Fruit fly (Drosophila melanogaster): ENCODE data around the gene CG15814.

Gene CG15814

DNA sequence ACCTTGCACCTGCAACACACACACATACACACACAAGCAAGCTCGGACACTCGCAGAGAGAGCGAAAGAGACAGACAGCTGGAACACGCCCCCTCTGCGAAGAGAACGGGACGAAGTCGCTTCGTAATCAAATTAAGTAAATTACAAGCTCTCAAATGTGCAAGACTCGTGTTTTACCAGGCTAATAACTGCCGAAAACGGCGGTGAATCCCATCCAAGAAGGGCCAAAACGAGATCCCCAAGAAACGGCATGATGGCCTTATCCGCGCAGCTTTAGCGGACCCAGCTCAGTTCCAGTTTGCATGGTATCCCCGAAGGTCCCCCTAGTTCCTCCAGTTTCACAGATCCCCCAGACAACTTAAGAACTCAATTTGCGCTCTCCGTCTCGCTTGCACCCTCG is 46.1 kb downstream of the CG15814 start:
- TF ChIP-seq CG34367 (tag; optimal IDR thresholded peaks at IDR 0.05) (no peak), CG32121 (GFP tag; IDR thresholded peaks at IDR 0.05) (no peak), CG17806 (tag; optimal IDR thresholded peaks at IDR 0.05) (no peak), CG13204 (GFP tag; optimal IDR thresholded peaks at IDR 0.05) (no peak), Ets98B (GFP tag; IDR thresholded peaks at IDR 0.05) (no peak), CG4496 (GFP tag; IDR thresholded peaks at IDR 0.05) (no peak), Pif1A (GFP tag; optimal IDR thresholded peaks at IDR 0.05) (no peak), gl (tag; optimal IDR thresholded peaks at IDR 0.05) (no peak), Pif1B (GFP tag; optimal IDR thresholded peaks at IDR 0.05) (no peak), CG14655 (GFP tag; optimal IDR thresholded peaks at IDR 0.05) (no peak), CG8159 (tag; optimal IDR thresholded peaks at IDR 0.05) (no peak), CG15710 (tag; optimal IDR thresholded peaks at IDR 0.05) (no peak)

DNA sequence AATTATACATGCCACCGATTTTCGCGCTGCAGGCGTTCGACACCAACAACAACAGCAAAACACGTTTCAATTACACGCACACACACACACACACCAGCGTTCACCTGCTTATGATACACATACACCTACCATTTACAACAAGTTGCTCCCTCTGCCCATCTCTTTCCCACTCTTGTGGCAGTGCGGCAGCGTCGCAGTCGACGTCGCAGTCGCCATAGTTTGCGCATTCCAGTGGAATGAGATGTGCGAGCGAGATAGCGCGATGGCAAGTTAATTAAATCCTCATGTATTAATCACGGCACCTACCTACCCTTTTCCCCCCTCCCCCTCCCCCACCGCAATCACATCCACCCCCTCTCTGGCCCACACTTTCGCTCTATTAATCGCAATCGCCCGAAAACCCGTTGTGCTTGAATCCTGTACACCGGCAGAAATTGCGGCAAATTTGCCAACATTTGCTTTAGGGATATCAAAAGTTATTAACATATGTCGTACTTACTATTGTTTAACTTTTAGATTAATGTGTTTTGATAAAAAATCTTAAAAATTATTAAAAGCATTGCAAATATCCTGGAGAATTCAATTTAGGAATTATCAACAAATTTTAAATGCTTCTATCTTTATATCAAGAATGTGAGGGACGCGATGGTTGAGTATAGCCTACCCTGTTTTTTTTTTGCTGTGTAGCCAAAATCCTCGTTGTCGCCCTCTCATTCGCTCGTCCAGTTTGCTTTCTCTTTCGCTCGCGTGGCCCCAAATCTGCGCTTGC is 47.6 kb downstream of the CG15814 start:
- TF ChIP-seq Pif1A (GFP tag; optimal IDR thresholded peaks at IDR 0.05), result peak; percentile 67
- TF ChIP-seq Pif1B (GFP tag; optimal IDR thresholded peaks at IDR 0.05), result peak; percentile 53
- 0 out of 2 replicates have a peak, but pooled peaks have one; percentile 12 for TF ChIP-seq rn (GFP tag; IDR thresholded peaks at IDR 0.05)
- TF ChIP-seq Snoo (tag; optimal IDR thresholded peaks at IDR 0.05), result peak; percentile 75
- no peak for TF ChIP-seq fd96Ca (GFP tag; IDR thresholded peaks at IDR 0.05)
- peak; percentile 80 for TF ChIP-seq CG15710 (tag; optimal IDR thresholded peaks at IDR 0.05)
- no peak for TF ChIP-seq CG13204 (GFP tag; optimal IDR thresholded peaks at IDR 0.05)
- peak; percentile 78 for TF ChIP-seq CG14655 (GFP tag; optimal IDR thresholded peaks at IDR 0.05)
- TF ChIP-seq Ets98B (GFP tag; IDR thresholded peaks at IDR 0.05), result no peak
- no peak for TF ChIP-seq CG32121 (GFP tag; IDR thresholded peaks at IDR 0.05)
- peak; percentile 79 for TF ChIP-seq CG9948 (tag; optimal IDR thresholded peaks at IDR 0.05)
- peak; percentile 70 for TF ChIP-seq CG8301 (tag; optimal IDR thresholded peaks at IDR 0.05)
- TF ChIP-seq gl (tag; optimal IDR thresholded peaks at IDR 0.05), result no peak
- TF ChIP-seq CG34367 (tag; optimal IDR thresholded peaks at IDR 0.05), result peak; percentile 64
- TF ChIP-seq CG12605 (GFP tag; IDR thresholded peaks at IDR 0.05), result no peak
- no peak for TF ChIP-seq EcR (GFP tag; optimal IDR thresholded peaks at IDR 0.05)
- peak; percentile 85 for TF ChIP-seq CG8159 (tag; optimal IDR thresholded peaks at IDR 0.05)
- no peak for TF ChIP-seq CG10348 (GFP tag; IDR thresholded peaks at IDR 0.05)
- peak; percentile 54 for TF ChIP-seq D1 (tag; optimal IDR thresholded peaks at IDR 0.05)
- TF ChIP-seq CG17806 (tag; optimal IDR thresholded peaks at IDR 0.05), result peak; percentile 66
- 0 out of 3 replicates have a peak, but pooled peaks have one; percentile 13 for TF ChIP-seq CG4496 (GFP tag; IDR thresholded peaks at IDR 0.05)

DNA sequence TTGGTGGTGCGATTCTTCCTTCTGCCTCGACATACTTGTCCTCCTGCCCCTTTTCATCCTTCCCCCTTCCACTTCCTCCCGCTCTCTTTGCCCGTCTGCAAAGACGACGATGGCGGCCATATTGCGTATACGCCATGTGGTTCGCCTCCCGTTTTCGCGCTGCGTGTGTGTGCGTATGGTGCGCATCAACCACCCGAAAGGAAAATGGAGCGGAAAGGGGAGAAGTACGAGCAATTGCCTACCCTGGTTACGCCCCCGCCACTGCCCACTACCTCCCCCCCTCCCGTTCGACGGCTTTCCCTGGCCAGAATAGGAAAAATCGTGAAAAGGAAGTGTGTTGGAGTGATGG is 50.4 kb downstream of the CG15814 start:
- TF ChIP-seq D1 (tag; optimal IDR thresholded peaks at IDR 0.05) (no peak), CG12605 (GFP tag; IDR thresholded peaks at IDR 0.05) (no peak), CG10348 (GFP tag; IDR thresholded peaks at IDR 0.05) (no peak), CG32121 (GFP tag; IDR thresholded peaks at IDR 0.05) (no peak), gl (tag; optimal IDR thresholded peaks at IDR 0.05) (no peak), Snoo (tag; optimal IDR thresholded peaks at IDR 0.05) (no peak), CG15710 (tag; optimal IDR thresholded peaks at IDR 0.05) (no peak)

DNA sequence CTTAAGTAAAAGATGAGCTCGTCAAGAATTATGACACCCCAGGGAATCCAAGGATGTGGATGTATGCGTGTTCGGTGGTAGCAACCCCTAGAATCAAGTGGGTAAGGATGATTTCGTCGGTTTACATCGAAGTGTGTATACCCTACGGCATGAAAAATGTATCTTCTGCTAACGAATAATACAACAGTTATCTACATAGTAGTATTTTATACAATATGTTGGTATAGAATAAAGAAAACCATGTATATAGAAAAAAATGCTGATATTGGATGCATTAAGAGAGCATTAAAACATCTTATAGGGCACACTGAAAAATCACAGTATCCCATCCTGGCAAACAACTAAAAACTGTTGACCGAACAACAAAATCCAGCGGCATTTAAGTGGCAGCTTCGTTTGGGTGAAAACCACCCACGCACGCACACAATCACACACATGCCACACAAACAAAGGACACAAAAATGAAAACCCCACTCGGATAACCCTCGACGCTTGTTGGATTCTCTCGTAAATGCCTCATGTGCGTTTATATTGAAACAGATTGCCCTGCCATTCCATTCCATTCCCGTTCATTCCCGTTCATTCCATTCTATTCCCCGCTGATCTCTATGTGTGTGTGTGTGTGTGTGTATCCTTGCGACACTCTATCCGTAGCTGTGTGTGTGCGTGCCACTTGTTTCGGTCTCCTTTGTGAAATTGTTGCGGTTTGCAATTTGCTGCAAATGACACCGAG is 50.9 kb downstream of the CG15814 start:
- TF ChIP-seq Pif1A (GFP tag; optimal IDR thresholded peaks at IDR 0.05) (no peak), gl (tag; optimal IDR thresholded peaks at IDR 0.05) (no peak), Ets98B (GFP tag; IDR thresholded peaks at IDR 0.05) (no peak), Snoo (tag; optimal IDR thresholded peaks at IDR 0.05) (no peak), CG15710 (tag; optimal IDR thresholded peaks at IDR 0.05) (no peak), CG32121 (GFP tag; IDR thresholded peaks at IDR 0.05) (no peak), rn (GFP tag; IDR thresholded peaks at IDR 0.05) (no peak), CG14655 (GFP tag; optimal IDR thresholded peaks at IDR 0.05) (no peak), CG17806 (tag; optimal IDR thresholded peaks at IDR 0.05) (no peak), CG10348 (GFP tag; IDR thresholded peaks at IDR 0.05) (no peak), CG4496 (GFP tag; IDR thresholded peaks at IDR 0.05) (no peak), fd96Ca (GFP tag; IDR thresholded peaks at IDR 0.05) (no peak), CG8159 (tag; optimal IDR thresholded peaks at IDR 0.05) (no peak), CG9948 (tag; optimal IDR thresholded peaks at IDR 0.05) (no peak), D1 (tag; optimal IDR thresholded peaks at IDR 0.05) (no peak), Pif1B (GFP tag; optimal IDR thresholded peaks at IDR 0.05) (no peak), CG13204 (GFP tag; optimal IDR thresholded peaks at IDR 0.05) (no peak), CG12605 (GFP tag; IDR thresholded peaks at IDR 0.05) (no peak)
